Fruit fly (Drosophila melanogaster) whole organism, pupa: ENCODE measurements around the gene CG43968.

ENCODE experiments used
- CG12605 ChIP-seq: fragments of 200-800 bp; sonication (Bioruptor generic); IDR thresholded peaks from 2 replicates; pipeline ENCODE4 v1.3.6; 2022; ENCODE audit warnings: missing biosample characterization, missing genetic modification characterization
- CG14655 ChIP-seq: fragments of 200-800 bp; sonication (Bioruptor generic); optimal IDR thresholded peaks from 3 replicates; lab custom pipeline; 2017; ENCODE audit warnings: mild to moderate bottlenecking, missing biosample characterization, missing genetic modification reagents, missing genetic modification characterization
- CG9948 ChIP-seq: fragments of 200-800 bp; sonication (Bioruptor generic); optimal IDR thresholded peaks from 2 replicates; lab custom pipeline; 2018; ENCODE audit warnings: missing biosample characterization, mild to moderate bottlenecking, missing genetic modification characterization, moderate library complexity
- EcR ChIP-seq: fragments of 200-800 bp; sonication (Bioruptor generic); optimal IDR thresholded peaks from 3 replicates; lab custom pipeline; 2019; ENCODE audit warnings: missing biosample characterization, missing genetic modification characterization, mild to moderate bottlenecking, moderate library complexity, missing genetic modification reagents
- fd96Ca ChIP-seq: fragments of 200-800 bp; sonication (Bioruptor generic); IDR thresholded peaks from 3 replicates; pipeline ENCODE4 v1.3.6; 2022; ENCODE audit warnings: missing biosample characterization, missing genetic modification characterization

DNA sequence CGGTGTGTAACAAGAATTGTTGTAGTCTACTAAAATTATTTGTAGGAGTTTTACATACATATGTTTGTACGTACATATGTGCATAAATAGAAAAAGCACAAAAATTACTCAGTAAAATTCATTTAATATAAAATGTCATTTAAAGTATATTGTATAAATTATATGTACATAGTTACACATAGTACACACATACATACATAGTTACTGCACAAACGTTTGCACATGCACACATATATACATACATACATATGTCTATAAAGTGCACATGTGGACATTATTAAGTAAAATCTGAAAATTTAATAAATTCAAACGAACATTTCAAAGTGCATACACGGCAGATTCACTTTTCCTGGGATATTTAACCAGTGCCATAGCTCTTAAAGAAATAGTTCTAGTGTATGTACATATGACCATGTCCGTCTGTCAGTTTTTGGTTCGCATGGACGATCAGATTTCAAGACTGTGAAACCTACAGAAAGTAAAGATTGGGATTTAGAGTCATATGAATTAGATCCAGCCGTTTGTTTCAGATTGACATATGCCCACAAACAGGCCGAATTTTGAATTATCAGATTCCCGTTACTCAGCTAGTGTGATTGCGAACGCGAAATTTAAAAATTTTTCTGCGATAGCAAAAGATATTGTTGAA lies 45.7 kb upstream of the CG43968 start:
- TF ChIP-seq CG12605 (GFP tag; lab: Robert Waterston, UW), result no peak
- no peak for TF ChIP-seq CG14655 (GFP tag; lab: Kevin White, UChicago)
- no peak for TF ChIP-seq CG9948 (tag; lab: Kevin White, UChicago)
- no peak for TF ChIP-seq fd96Ca (GFP tag; lab: Robert Waterston, UW)
- TF ChIP-seq EcR (GFP tag; lab: Kevin White, UChicago), result no peak
